Fruit fly (Drosophila melanogaster): ENCODE measurements around the gene GstD1.

Gene GstD1

dm6 chr3R:12406235-12407196 lies 37.4 kb upstream of the GstD1 start, which contains the start of gene CG5167 (continued):
- TF ChIP-seq lab (GFP tag; optimal IDR thresholded peaks at IDR 0.05) (peak; percentile 54), lmd (GFP tag; IDR thresholded peaks at IDR 0.05) (peak; percentile 16; the same call in 1 of the 2 replicates), CG9215 (GFP tag; IDR thresholded peaks at IDR 0.05) (no peak), CG2116 (GFP tag; optimal IDR thresholded peaks at IDR 0.05) (peak; percentile 43), exex (tag; optimal IDR thresholded peaks at IDR 0.05) (peak; percentile 89), Vsx1 (GFP tag; optimal IDR thresholded peaks at IDR 0.05) (peak; percentile 9), CG6854 (GFP tag; optimal IDR thresholded peaks at IDR 0.05) (no peak), sob (GFP tag; IDR thresholded peaks at IDR 0.05) (no peak), zen (tag; optimal IDR thresholded peaks at IDR 0.05) (peak; percentile 57), CG34376 (GFP tag; optimal IDR thresholded peaks at IDR 0.05) (peak; percentile 76), pfk (GFP tag; optimal IDR thresholded peaks at IDR 0.05) (no peak), az2 (GFP tag; optimal IDR thresholded peaks at IDR 0.05) (peak; percentile 37), CG9727 (GFP tag; optimal IDR thresholded peaks at IDR 0.05) (peak; percentile 59), toy (GFP tag; IDR thresholded peaks at IDR 0.05) (no peak), repo (GFP tag; optimal IDR thresholded peaks at IDR 0.05) (no peak), CG2202 (tag; optimal IDR thresholded peaks at IDR 0.05) (peak; percentile 7), CG16813 (GFP tag; IDR thresholded peaks at IDR 0.05; ENCODE audit: partially characterized antibody) (0 out of 3 replicates have a peak, but pooled peaks have one; percentile 8), NC2β (GFP tag; optimal IDR thresholded peaks at IDR 0.05) (no peak), Dll (GFP tag; IDR thresholded peaks at IDR 0.05; ENCODE audit: partially characterized antibody) (peak; percentile 25; the same call in 1 of the 4 replicates), BEAF-32 (GFP tag; optimal IDR thresholded peaks at IDR 0.05) (peak; percentile 38), CG42726 (GFP tag; IDR thresholded peaks at IDR 0.05; ENCODE audit: partially characterized antibody) (no peak), unc-4 (GFP tag; IDR thresholded peaks at IDR 0.05; ENCODE audit: partially characterized antibody) (peak; percentile 39; the same call in 1 of the 2 replicates), CG31388 (GFP tag; optimal IDR thresholded peaks at IDR 0.05) (no peak), bigmax (GFP tag; optimal IDR thresholded peaks at IDR 0.05) (no peak), ash1 (GFP tag; optimal IDR thresholded peaks at IDR 0.05) (no peak), ftz-f1 (GFP tag; optimal IDR thresholded peaks at IDR 0.05) (no peak), ci (GFP tag; IDR thresholded peaks at IDR 0.05) (peak; percentile 43; the same call in 1 of the 3 replicates), Ets65A (GFP tag) (peak; percentile 44), slou (GFP tag; optimal IDR thresholded peaks at IDR 0.05) (no peak), Blimp-1 (GFP tag; optimal IDR thresholded peaks at IDR 0.05) (no peak), Myb (GFP tag; optimal IDR thresholded peaks at IDR 0.05) (peak; percentile 9), CG7839 (tag; optimal IDR thresholded peaks at IDR 0.05) (peak; percentile 39), Tbp (GFP tag; optimal IDR thresholded peaks at IDR 0.05) (no peak), cwo (GFP tag; optimal IDR thresholded peaks at IDR 0.05) (no peak), oc (tag; optimal IDR thresholded peaks at IDR 0.05) (no peak), CG1647 (GFP tag; optimal IDR thresholded peaks at IDR 0.05) (no peak), nom (GFP tag; optimal IDR thresholded peaks at IDR 0.05) (peak; percentile 95), Taf1 (GFP tag; IDR thresholded peaks at IDR 0.05) (no peak), Pdp1 (GFP tag; optimal IDR thresholded peaks at IDR 0.05) (peak in 1 of 2 experiments; percentile 16), CG8765 (GFP tag; IDR thresholded peaks at IDR 0.05) (0 out of 2 replicates have a peak, but pooled peaks have one; percentile 5), Bteb2 (GFP tag; optimal IDR thresholded peaks at IDR 0.05) (no peak), lilli (GFP tag; optimal IDR thresholded peaks at IDR 0.05) (peak; percentile 45), CG7963 (GFP tag; IDR thresholded peaks at IDR 0.05; ENCODE audit: partially characterized antibody) (no peak), B-H1 (GFP tag; IDR thresholded peaks at IDR 0.05) (peak; percentile 11; the same call in 1 of the 3 replicates), CG15696 (tag; optimal IDR thresholded peaks at IDR 0.05) (peak; percentile 39), Atf6 (GFP tag; IDR thresholded peaks at IDR 0.05) (no peak), CG14710 (tag; optimal IDR thresholded peaks at IDR 0.05) (peak; percentile 51)
